Fruit fly (Drosophila melanogaster): ENCODE data around the gene CecA2.

Gene CecA2

DNA sequence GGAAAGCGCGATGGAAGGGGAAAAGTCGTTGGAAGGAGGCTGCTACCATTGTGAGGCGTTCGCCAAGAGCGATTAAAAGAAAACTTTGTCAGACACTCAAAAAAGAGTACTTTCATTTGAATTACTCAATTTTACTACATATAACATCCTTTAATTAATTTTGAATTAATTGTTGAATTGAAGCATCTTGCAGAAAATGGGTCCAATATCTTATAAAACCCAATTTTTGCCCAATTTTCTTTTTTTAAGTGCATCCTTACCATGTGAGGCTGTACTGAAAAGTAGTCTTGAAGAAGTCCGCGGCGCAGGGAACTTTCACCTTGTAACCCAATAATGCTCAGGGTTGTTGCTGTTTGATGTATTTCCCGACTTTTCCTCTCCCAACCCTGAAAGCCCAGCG, 23.3 kb downstream of the CecA2 start (continued):
- TF ChIP-seq CG15073 (GFP tag; optimal IDR thresholded peaks at IDR 0.05) (no peak), mam (GFP tag; optimal IDR thresholded peaks at IDR 0.05) (no peak), Doc2 (GFP tag; IDR thresholded peaks at IDR 0.05) (no peak), CG16863 (GFP tag; optimal IDR thresholded peaks at IDR 0.05) (no peak), CG32532 (GFP tag; IDR thresholded peaks at IDR 0.05) (no peak), CHES-1-like (GFP tag; optimal IDR thresholded peaks at IDR 0.05) (no peak), tx (GFP tag; optimal IDR thresholded peaks at IDR 0.05) (no peak), Blimp-1 (GFP tag; optimal IDR thresholded peaks at IDR 0.05) (peak; percentile 50), Dip2 (GFP tag; IDR thresholded peaks at IDR 0.05) (no peak), luna (GFP tag; optimal IDR thresholded peaks at IDR 0.05) (no peak), Six4 (GFP tag; optimal IDR thresholded peaks at IDR 0.05) (no peak), otp (GFP tag; IDR thresholded peaks at IDR 0.05) (0 out of 3 replicates have a peak, but pooled peaks have one; percentile 7), seq (GFP tag; IDR thresholded peaks at IDR 0.05) (no peak), ewg (GFP tag; optimal IDR thresholded peaks at IDR 0.05) (no peak), Antp (GFP tag; optimal IDR thresholded peaks at IDR 0.05) (no peak), bigmax (GFP tag; optimal IDR thresholded peaks at IDR 0.05) (no peak), Abd-B (GFP tag; optimal IDR thresholded peaks at IDR 0.05) (no peak), CG3281 (GFP tag; optimal IDR thresholded peaks at IDR 0.05) (peak; percentile 38), CG9797 (GFP tag; optimal IDR thresholded peaks at IDR 0.05) (no peak), BtbVII (GFP tag; optimal IDR thresholded peaks at IDR 0.05) (no peak), CG7357 (GFP tag; IDR thresholded peaks at IDR 0.05) (no peak), CG14965 (GFP tag; optimal IDR thresholded peaks at IDR 0.05; ENCODE audit: borderline replicate concordance) (no peak), cad (GFP tag; optimal IDR thresholded peaks at IDR 0.05) (no peak), NFAT (GFP tag; IDR thresholded peaks at IDR 0.05) (no peak), Spps (tag; optimal IDR thresholded peaks at IDR 0.05) (no peak), Hey (tag; optimal IDR thresholded peaks at IDR 0.05) (no peak), Side (GFP tag; optimal IDR thresholded peaks at IDR 0.05) (no peak), jing (GFP tag; optimal IDR thresholded peaks at IDR 0.05) (no peak), salm (tag; optimal IDR thresholded peaks at IDR 0.05) (no peak), CG33213 (GFP tag; optimal IDR thresholded peaks at IDR 0.05) (no peak), dimm (GFP tag; IDR thresholded peaks at IDR 0.05) (no peak), wdn (GFP tag; IDR thresholded peaks at IDR 0.05) (no peak), CG10274 (GFP tag; optimal IDR thresholded peaks at IDR 0.05) (no peak), pho (GFP tag; optimal IDR thresholded peaks at IDR 0.05) (no peak), Awh (GFP tag; IDR thresholded peaks at IDR 0.05) (no peak), CG34224 (GFP tag; IDR thresholded peaks at IDR 0.05; ENCODE audit: partially characterized antibody) (no peak), vfl (GFP tag; optimal IDR thresholded peaks at IDR 0.05) (no peak), kni (GFP tag; optimal IDR thresholded peaks at IDR 0.05) (no peak), lola (GFP tag; optimal IDR thresholded peaks at IDR 0.05) (no peak), Sox100B (GFP tag; optimal IDR thresholded peaks at IDR 0.05) (peak; percentile 8), CG3726 (GFP tag; IDR thresholded peaks at IDR 0.05) (no peak), wek (GFP tag; optimal IDR thresholded peaks at IDR 0.05) (no peak), CG10147 (GFP tag; optimal IDR thresholded peaks at IDR 0.05) (no peak), kay (GFP tag; optimal IDR thresholded peaks at IDR 0.05) (no peak), usp (GFP tag; optimal IDR thresholded peaks at IDR 0.05) (no peak), jigr1 (GFP tag; IDR thresholded peaks at IDR 0.05) (no peak), pum (GFP tag; optimal IDR thresholded peaks at IDR 0.05) (no peak), h (optimal IDR thresholded peaks at IDR 0.05) (no peak), CG2116 (GFP tag; optimal IDR thresholded peaks at IDR 0.05) (no peak), pros (GFP tag; optimal IDR thresholded peaks at IDR 0.05) (peak; percentile 86), exex (tag; optimal IDR thresholded peaks at IDR 0.05) (no peak), CG4854 (GFP tag; optimal IDR thresholded peaks at IDR 0.05) (no peak), caup (GFP tag; optimal IDR thresholded peaks at IDR 0.05; ENCODE audit: severe bottlenecking) (peak; percentile 16)

All from whole organism, embryonic.